Fruit fly (Drosophila melanogaster) whole organism, embryonic: ENCODE measurements around the gene Cdc16.

Source experiments
- CG10321 ChIP-seq: fragments of 200-800 bp; sonication (Bioruptor generic); IDR thresholded peaks from 2 replicates; pipeline ENCODE4 v1.3.6; 2022; ENCODE audit warnings: missing biosample characterization, missing genetic modification characterization
- CG10431 ChIP-seq: fragments of 200-800 bp; sonication (Bioruptor generic); optimal IDR thresholded peaks from 3 replicates; lab custom pipeline; 2018; ENCODE audit warnings: missing biosample characterization, mild to moderate bottlenecking, missing genetic modification characterization
- CG11085 ChIP-seq: fragments of 200-800 bp; sonication (Bioruptor generic); IDR thresholded peaks from 2 replicates; pipeline ENCODE4 v1.3.6; 2022; ENCODE audit warnings: missing biosample characterization, missing genetic modification characterization
- CG12155 ChIP-seq: fragments of 200-800 bp; sonication (Bioruptor generic); optimal IDR thresholded peaks from 3 replicates; lab custom pipeline; 2016; ENCODE audit warnings: missing biosample characterization, missing genetic modification characterization
- CG14965 ChIP-seq: fragments of 200-800 bp; sonication (Bioruptor generic); optimal IDR thresholded peaks from 2 replicates; lab custom pipeline; 2016; ENCODE audit warnings: missing biosample characterization, missing genetic modification characterization, borderline replicate concordance
- CG15011 ChIP-seq: fragments of 200-800 bp; sonication (Bioruptor generic); optimal IDR thresholded peaks from 3 replicates; lab custom pipeline; 2018; ENCODE audit warnings: missing biosample characterization, mild to moderate bottlenecking, missing genetic modification characterization
- CG1529 ChIP-seq: fragments of 200-800 bp; sonication (Bioruptor generic); optimal IDR thresholded peaks from 3 replicates; lab custom pipeline; 2018; ENCODE audit warnings: missing biosample characterization, missing genetic modification characterization
- CG1602 ChIP-seq: fragments of 200-800 bp; sonication (Bioruptor generic); optimal IDR thresholded peaks from 3 replicates; lab custom pipeline; 2016; ENCODE audit warnings: missing biosample characterization, missing genetic modification characterization
- CG18476 ChIP-seq: fragments of 200-800 bp; sonication (Bioruptor generic); optimal IDR thresholded peaks from 2 replicates; lab custom pipeline; 2016; ENCODE audit warnings: missing biosample characterization, mild to moderate bottlenecking, missing genetic modification characterization
- CG18599 ChIP-seq: fragments of 200-800 bp; sonication (Bioruptor generic); optimal IDR thresholded peaks from 3 replicates; lab custom pipeline; 2017; ENCODE audit warnings: missing biosample characterization, missing genetic modification characterization, mild to moderate bottlenecking, moderate library complexity, missing genetic modification reagents
- CG2889 ChIP-seq: fragments of 200-800 bp; sonication (Bioruptor generic); IDR thresholded peaks from 3 replicates; pipeline ENCODE4 v1.3.6; 2022; ENCODE audit warnings: missing biosample characterization, missing genetic modification characterization
- CG31388 ChIP-seq: fragments of 200-800 bp; sonication (Bioruptor generic); optimal IDR thresholded peaks from 2 replicates; lab custom pipeline; 2016; ENCODE audit warnings: missing biosample characterization, missing genetic modification characterization
- CG4820 ChIP-seq: fragments of 200-800 bp; sonication (Bioruptor generic); optimal IDR thresholded peaks from 3 replicates; lab custom pipeline; 2016; ENCODE audit warnings: missing biosample characterization, missing genetic modification characterization
- CG6175 ChIP-seq: fragments of 200-800 bp; sonication (Bioruptor generic); IDR thresholded peaks from 3 replicates; pipeline ENCODE4 v1.3.6; 2022; ENCODE audit warnings: missing biosample characterization, missing genetic modification characterization
- CG8281 ChIP-seq: fragments of 200-800 bp; sonication (Bioruptor generic); optimal IDR thresholded peaks from 2 replicates; lab custom pipeline; 2018; ENCODE audit warnings: missing biosample characterization, mild to moderate bottlenecking, missing genetic modification characterization, moderate library complexity
- Camta ChIP-seq: fragments of 200-800 bp; sonication (Bioruptor generic); optimal IDR thresholded peaks from 2 replicates; lab custom pipeline; 2016; ENCODE audit warnings: missing biosample characterization, missing genetic modification characterization
- Chrac-16 ChIP-seq: fragments of 200-800 bp; sonication (Bioruptor generic); optimal IDR thresholded peaks from 3 replicates; lab custom pipeline; 2016; ENCODE audit warnings: missing biosample characterization, missing genetic modification characterization
- CkIIα-i1 ChIP-seq: fragments of 200-800 bp; sonication (Bioruptor generic); IDR thresholded peaks from 2 replicates; pipeline ENCODE4 v1.3.6; 2022; ENCODE audit warnings: missing biosample characterization, missing genetic modification characterization
- CrebB ChIP-seq: fragments of 200-800 bp; sonication (Bioruptor generic); optimal IDR thresholded peaks from 3 replicates; lab custom pipeline; 2018; ENCODE audit warnings: missing biosample characterization, mild to moderate bottlenecking, missing genetic modification characterization
- D19A ChIP-seq: fragments of 200-800 bp; optimal IDR thresholded peaks from 3 replicates; lab custom pipeline; 2019; ENCODE audit warnings: missing biosample characterization, mild to moderate bottlenecking, missing genetic modification characterization, moderate library complexity
- E2f1 ChIP-seq: fragments of 200-800 bp; sonication (Bioruptor generic); IDR thresholded peaks from 2 replicates; pipeline ENCODE4 v1.3.6; 2022; ENCODE audit warnings: missing biosample characterization, missing genetic modification characterization
- HLH3B ChIP-seq: fragments of 200-800 bp; sonication (Bioruptor generic); IDR thresholded peaks from 2 replicates; pipeline ENCODE4 v1.3.6; 2022; ENCODE audit warnings: missing biosample characterization, missing genetic modification characterization
- Hmr ChIP-seq: fragments of 200-800 bp; sonication (Bioruptor generic); optimal IDR thresholded peaks from 3 replicates; lab custom pipeline; 2017; ENCODE audit warnings: mild to moderate bottlenecking, missing biosample characterization, missing genetic modification reagents, missing genetic modification characterization
- Mrtf ChIP-seq: fragments of 200-800 bp; sonication (Bioruptor generic); IDR thresholded peaks from 3 replicates; pipeline ENCODE4 v1.3.6; 2022; ENCODE audit warnings: missing biosample characterization, missing genetic modification characterization
- NFAT ChIP-seq: fragments of 200-800 bp; sonication (Bioruptor generic); IDR thresholded peaks from 2 replicates; pipeline ENCODE4 v1.3.6; 2022; ENCODE audit warnings: missing biosample characterization, missing genetic modification characterization
- Neu2 ChIP-seq: fragments of 200-800 bp; sonication (Bioruptor generic); optimal IDR thresholded peaks from 3 replicates; lab custom pipeline; 2016; ENCODE audit warnings: missing biosample characterization, missing genetic modification characterization, borderline replicate concordance
- Nf-YA ChIP-seq: fragments of 200-800 bp; sonication (Bioruptor generic); IDR thresholded peaks from 2 replicates; pipeline ENCODE4 v1.3.6; 2022; ENCODE audit warnings: missing biosample characterization, missing genetic modification characterization
- Nf-YC ChIP-seq: fragments of 200-800 bp; optimal IDR thresholded peaks from 3 replicates; lab custom pipeline; 2019; ENCODE audit warnings: missing biosample characterization, mild to moderate bottlenecking, missing genetic modification characterization, moderate library complexity
- Rfx ChIP-seq: fragments of 200-800 bp; sonication (Bioruptor generic); IDR thresholded peaks from 2 replicates; pipeline ENCODE4 v1.3.6; 2022; ENCODE audit warnings: missing biosample characterization, missing genetic modification characterization
- Scr ChIP-seq: fragments of 200-800 bp; sonication (Bioruptor generic); IDR thresholded peaks from 2 replicates; pipeline ENCODE4 v1.3.6; 2022; ENCODE audit warnings: missing biosample characterization, missing genetic modification characterization; ENCODE audit not compliant: partially characterized antibody
- Sry-β ChIP-seq: fragments of 200-800 bp; sonication (Bioruptor generic); optimal IDR thresholded peaks from 2 replicates; lab custom pipeline; 2018; ENCODE audit warnings: missing biosample characterization, mild to moderate bottlenecking, missing genetic modification characterization, moderate library complexity
- Xbp1 ChIP-seq: fragments of 200-800 bp; sonication (Bioruptor generic); optimal IDR thresholded peaks from 3 replicates; lab custom pipeline; 2016; ENCODE audit warnings: missing biosample characterization, mild to moderate bottlenecking, missing genetic modification characterization
- bab2 ChIP-seq: fragments of 200-800 bp; sonication (Bioruptor generic); optimal IDR thresholded peaks from 2 replicates; lab custom pipeline; 2016; ENCODE audit warnings: missing biosample characterization, missing genetic modification characterization
- chinmo ChIP-seq: fragments of 200-800 bp; sonication (Bioruptor generic); IDR thresholded peaks from 4 replicates; pipeline ENCODE4 v1.3.6; 2022; ENCODE audit warnings: missing biosample characterization, missing genetic modification characterization; ENCODE audit not compliant: partially characterized antibody
- ftz-f1 ChIP-seq: fragments of 200-800 bp; sonication (Bioruptor generic); optimal IDR thresholded peaks from 2 replicates; lab custom pipeline; 2016; ENCODE audit warnings: missing biosample characterization, missing genetic modification characterization
- gem ChIP-seq: fragments of 200-800 bp; sonication (Bioruptor generic); optimal IDR thresholded peaks from 2 replicates; lab custom pipeline; 2019; ENCODE audit warnings: missing biosample characterization, mild to moderate bottlenecking, missing genetic modification characterization, moderate library complexity
- gsb ChIP-seq: fragments of 200-800 bp; sonication (Bioruptor generic); IDR thresholded peaks from 2 replicates; pipeline ENCODE4 v1.3.6; 2022; ENCODE audit warnings: missing biosample characterization, missing genetic modification characterization
- hkb ChIP-seq, 2 experiments: fragments of 200-800 bp in 1 of 2; fragments of >200 bp in 1 of 2; sonication (Bioruptor generic) in 1 of 2; IDR thresholded peaks in 1 of 2; optimal IDR thresholded peaks in 1 of 2; 2 replicates each; pipeline versions ENCODE4 v1.3.6 to Lab custom; 2017 to 2022; ENCODE audit warnings: missing biosample characterization in 1 of 2, missing genetic modification characterization in 1 of 2
- lbe ChIP-seq: fragments of 200-800 bp; sonication (Bioruptor generic); optimal IDR thresholded peaks from 2 replicates; lab custom pipeline; 2016; ENCODE audit warnings: missing biosample characterization, mild to moderate bottlenecking, missing genetic modification characterization
- lilli ChIP-seq: fragments of 200-800 bp; sonication (Bioruptor generic); optimal IDR thresholded peaks from 3 replicates; lab custom pipeline; 2016; ENCODE audit warnings: missing biosample characterization, missing genetic modification characterization
- nerfin-2 ChIP-seq: fragments of 200-800 bp; sonication (Bioruptor generic); IDR thresholded peaks from 2 replicates; pipeline ENCODE4 v1.3.6; 2022; ENCODE audit warnings: missing biosample characterization, missing genetic modification characterization; ENCODE audit not compliant: partially characterized antibody
- nom ChIP-seq: fragments of 200-800 bp; sonication (Bioruptor generic); optimal IDR thresholded peaks from 2 replicates; lab custom pipeline; 2017; ENCODE audit warnings: missing biosample characterization, missing genetic modification characterization, mild to moderate bottlenecking, moderate library complexity, missing genetic modification reagents
- onecut ChIP-seq: fragments of 200-800 bp; sonication (Bioruptor generic); IDR thresholded peaks from 2 replicates; pipeline ENCODE4 v1.3.6; 2022; ENCODE audit warnings: missing biosample characterization, missing genetic modification characterization
- pan ChIP-seq, 4 experiments: fragments of >200 bp in 3 of 4; fragments of 200-800 bp in 1 of 4; sonication (Bioruptor generic) in 1 of 4; optimal IDR thresholded peaks in 3 of 4; IDR thresholded peaks in 1 of 4; 2 replicates each; pipeline versions ENCODE4 v1.3.6 to Lab custom; 2017 to 2022; ENCODE audit warnings: missing biosample characterization in 2 of 4, missing genetic modification characterization in 2 of 4, mixed read lengths in 1 of 4
- pnt ChIP-seq: fragments of 200-800 bp; sonication (Bioruptor generic); optimal IDR thresholded peaks from 3 replicates; lab custom pipeline; 2016; ENCODE audit warnings: missing biosample characterization, missing genetic modification characterization
- psq ChIP-seq: fragments of 200-800 bp; sonication (Bioruptor generic); optimal IDR thresholded peaks from 2 replicates; lab custom pipeline; 2017; ENCODE audit warnings: missing biosample characterization, missing genetic modification characterization
- sd ChIP-seq: fragments of 200-800 bp; sonication (Bioruptor generic); optimal IDR thresholded peaks from 3 replicates; lab custom pipeline; 2018; ENCODE audit warnings: missing biosample characterization, mild to moderate bottlenecking, missing genetic modification characterization, moderate library complexity
- tx ChIP-seq: fragments of 200-800 bp; sonication (Bioruptor generic); optimal IDR thresholded peaks from 2 replicates; lab custom pipeline; 2016; ENCODE audit warnings: missing biosample characterization, missing genetic modification characterization
- wek ChIP-seq: fragments of 200-800 bp; sonication (Bioruptor generic); optimal IDR thresholded peaks from 3 replicates; lab custom pipeline; 2018; ENCODE audit warnings: missing biosample characterization, mild to moderate bottlenecking, missing genetic modification characterization, moderate library complexity
- zf30C ChIP-seq: fragments of 200-800 bp; sonication (Bioruptor generic); optimal IDR thresholded peaks from 3 replicates; lab custom pipeline; 2018; ENCODE audit warnings: missing biosample characterization, mild to moderate bottlenecking, missing genetic modification characterization

Cdc16 gene

DNA sequence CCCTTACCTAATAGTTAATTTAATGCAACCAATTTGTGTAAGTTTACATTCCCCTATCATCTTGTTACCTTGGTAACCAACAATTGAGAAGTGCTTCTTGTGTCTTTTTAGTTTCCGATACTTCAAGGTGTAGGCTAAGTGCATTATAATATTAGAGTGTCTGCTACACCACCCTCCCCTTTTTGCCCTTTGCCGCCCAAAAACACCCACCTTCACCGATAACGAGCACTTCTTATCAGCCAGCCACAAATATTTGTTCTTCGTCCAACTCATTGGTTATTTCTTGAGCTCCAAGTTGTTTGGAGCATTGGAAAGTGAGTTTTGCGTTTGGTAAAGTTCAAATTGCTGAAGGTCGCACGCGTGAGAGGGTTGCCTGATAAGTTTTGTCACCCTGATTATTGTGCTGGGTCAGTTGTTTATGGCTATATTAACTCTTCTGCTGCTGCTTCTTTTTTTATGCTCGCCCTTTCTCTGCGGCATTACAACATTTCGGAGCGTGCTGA is 50.9 kb downstream of the Cdc16 start (continued):
- TF ChIP-seq CG10321 (GFP tag; lab: Robert Waterston, UW) (no peak), CG1602 (no peak), Neu2 (GFP tag; lab: Kevin White, UChicago) (no peak), D19A (tag; lab: Kevin White, UChicago) (peak; percentile 95), lbe (GFP tag; lab: Kevin White, UChicago) (no peak), CG2889 (GFP tag; lab: Robert Waterston, UW) (0 out of 3 replicates have a peak, but pooled peaks have one; percentile 32), HLH3B (GFP tag; lab: Robert Waterston, UW) (peak; percentile 17; the same call in 1 of the 2 replicates), NFAT (GFP tag; lab: Robert Waterston, UW) (no peak), pan (optimal IDR thresholded peaks at IDR 0.05; lab: Kevin White, UChicago) (no peak), pan (GFP tag; optimal IDR thresholded peaks at IDR 0.05 in 1 of 2, IDR thresholded peaks at IDR 0.05 in 1 of 2) (peak in 1 of 2 experiments; percentile 39), sd (peak; percentile 87), pnt (no peak), Chrac-16 (GFP tag; lab: Kevin White, UChicago) (no peak), E2f1 (0 out of 2 replicates have a peak, but pooled peaks have one; percentile 9), CG6175 (GFP tag; lab: Robert Waterston, UW) (no peak), tx (GFP tag; lab: Kevin White, UChicago) (no peak), Nf-YA (no peak), nerfin-2 (GFP tag; lab: Robert Waterston, UW) (no peak), CG1529 (no peak), CkIIα-i1 (GFP tag; lab: Robert Waterston, UW) (no peak), nom (GFP tag; lab: Kevin White, UChicago) (no peak), CG8281 (no peak), CG10431 (GFP tag; lab: Kevin White, UChicago) (no peak), Mrtf (GFP tag; lab: Robert Waterston, UW) (no peak), gsb (GFP tag; lab: Robert Waterston, UW) (no peak), gem (tag; lab: Kevin White, UChicago) (peak; percentile 28), CG18599 (GFP tag; lab: Kevin White, UChicago) (peak; percentile 45), Xbp1 (GFP tag; lab: Kevin White, UChicago) (no peak), hkb (optimal IDR thresholded peaks at IDR 0.05; lab: Kevin White, UChicago) (peak; percentile 86), hkb (GFP tag; IDR thresholded peaks at IDR 0.05; lab: Robert Waterston, UW) (no peak), Scr (GFP tag; lab: Robert Waterston, UW) (no peak), Rfx (GFP tag; lab: Robert Waterston, UW) (no peak), CG31388 (GFP tag; lab: Kevin White, UChicago) (no peak), CrebB (tag; lab: Kevin White, UChicago) (no peak), CG11085 (GFP tag; lab: Robert Waterston, UW) (no peak), bab2 (GFP tag; lab: Kevin White, UChicago) (peak; percentile 9), wek (GFP tag; lab: Kevin White, UChicago) (no peak), chinmo (GFP tag; lab: Robert Waterston, UW) (no peak), zf30C (no peak), Nf-YC (tag; lab: Kevin White, UChicago) (no peak), onecut (GFP tag; lab: Robert Waterston, UW) (no peak), CG18476 (peak; percentile 77), lilli (peak; percentile 14), Sry-β (GFP tag; lab: Kevin White, UChicago) (no peak), Camta (GFP tag; lab: Kevin White, UChicago) (no peak), CG4820 (GFP tag; lab: Kevin White, UChicago) (no peak), CG12155 (GFP tag; lab: Kevin White, UChicago) (no peak), CG14965 (GFP tag; lab: Kevin White, UChicago) (no peak), ftz-f1 (GFP tag; lab: Kevin White, UChicago) (peak; percentile 68), Hmr (GFP tag; lab: Kevin White, UChicago) (no peak), psq (GFP tag; lab: Kevin White, UChicago) (no peak), CG15011 (GFP tag; lab: Kevin White, UChicago) (no peak)
